Worm (Caenorhabditis elegans) whole organism, early embryonic: ENCODE results near the gene lat-2.

Experiments used
- B0310.2 ChIP-seq: sonication (generic microtip); optimal IDR thresholded peaks from 2 replicates; lab custom pipeline; 2016; ENCODE audit warnings: mild to moderate bottlenecking, missing genetic modification characterization, missing compliant biosample characterization
- F13C5.2 ChIP-seq: sonication (generic microtip); optimal IDR thresholded peaks from 2 replicates; lab custom pipeline; 2017; ENCODE audit warnings: mild to moderate bottlenecking, missing genetic modification characterization, inconsistent platforms, missing compliant biosample characterization
- aly-1 ChIP-seq: sonication (generic microtip); optimal IDR thresholded peaks from 2 replicates; lab custom pipeline; 2016; ENCODE audit warnings: missing genetic modification characterization, missing compliant biosample characterization
- ama-1 ChIP-seq: fragments of 150-350 bp; optimal IDR thresholded peaks from 2 replicates; lab custom pipeline; 2014
- ceh-13 ChIP-seq: fragments of 200-800 bp; sonication (Bioruptor generic); optimal IDR thresholded peaks from 2 replicates; lab custom pipeline; 2018; ENCODE audit warnings: mild to moderate bottlenecking, missing genetic modification characterization, missing compliant biosample characterization
- ceh-36 ChIP-seq: sonication (generic microtip); optimal IDR thresholded peaks from 2 replicates; lab custom pipeline; 2016; ENCODE audit warnings: missing genetic modification characterization, inconsistent platforms, missing compliant biosample characterization
- ets-7 ChIP-seq: sonication (generic microtip); optimal IDR thresholded peaks from 2 replicates; lab custom pipeline; 2016; ENCODE audit warnings: missing genotype, missing genetic modification characterization, missing compliant biosample characterization
- flt-1 ChIP-seq: fragments of 200-800 bp; sonication (Bioruptor generic); IDR thresholded peaks from 2 replicates; pipeline ENCODE4 v1.3.6; 2022; ENCODE audit warnings: missing genetic modification characterization, missing compliant biosample characterization
- hmbx-1 ChIP-seq: sonication (generic microtip); optimal IDR thresholded peaks from 2 replicates; lab custom pipeline; 2016; ENCODE audit warnings: mild to moderate bottlenecking, missing genetic modification characterization, missing compliant biosample characterization
- hmg-4 ChIP-seq: fragments of 200-800 bp; sonication (Bioruptor generic); optimal IDR thresholded peaks from 2 replicates; lab custom pipeline; 2018; ENCODE audit warnings: mild to moderate bottlenecking, missing genetic modification characterization, missing compliant biosample characterization
- hnd-1 ChIP-seq: sonication (generic microtip); optimal IDR thresholded peaks from 2 replicates; lab custom pipeline; 2016; ENCODE audit warnings: missing genetic modification characterization, missing compliant biosample characterization
- pes-1 ChIP-seq: fragments of 200-800 bp; sonication (Bioruptor generic); IDR thresholded peaks from 2 replicates; pipeline ENCODE4 v1.3.6; 2022; ENCODE audit warnings: missing genetic modification reagents, missing genetic modification characterization, missing compliant biosample characterization
- scrt-1 ChIP-seq: fragments of 200-800 bp; sonication (Bioruptor generic); IDR thresholded peaks from 2 replicates; pipeline ENCODE4 v1.3.6; 2022; ENCODE audit warnings: missing genetic modification characterization, missing compliant biosample characterization
- sea-1 ChIP-seq: fragments of 200-800 bp; sonication (Bioruptor generic); conservative IDR thresholded peaks from 2 replicates; pipeline ENCODE4 v1.3.6; 2022; ENCODE audit warnings: missing genetic modification characterization, missing compliant biosample characterization
- tbx-11 ChIP-seq: fragments of 200-800 bp; sonication (Bioruptor generic); IDR thresholded peaks from 2 replicates; pipeline ENCODE4 v1.3.6; 2022; ENCODE audit warnings: missing genetic modification characterization, missing compliant biosample characterization
- tbx-37 ChIP-seq: fragments of 200-800 bp; sonication (Bioruptor generic); conservative IDR thresholded peaks from 2 replicates; pipeline ENCODE4 v1.3.6; 2022; ENCODE audit warnings: missing genetic modification reagents, missing genetic modification characterization, missing compliant biosample characterization
- tra-4 ChIP-seq: sonication (generic microtip); optimal IDR thresholded peaks from 2 replicates; lab custom pipeline; 2017; ENCODE audit warnings: missing genetic modification characterization, missing compliant biosample characterization

Gene lat-2

DNA sequence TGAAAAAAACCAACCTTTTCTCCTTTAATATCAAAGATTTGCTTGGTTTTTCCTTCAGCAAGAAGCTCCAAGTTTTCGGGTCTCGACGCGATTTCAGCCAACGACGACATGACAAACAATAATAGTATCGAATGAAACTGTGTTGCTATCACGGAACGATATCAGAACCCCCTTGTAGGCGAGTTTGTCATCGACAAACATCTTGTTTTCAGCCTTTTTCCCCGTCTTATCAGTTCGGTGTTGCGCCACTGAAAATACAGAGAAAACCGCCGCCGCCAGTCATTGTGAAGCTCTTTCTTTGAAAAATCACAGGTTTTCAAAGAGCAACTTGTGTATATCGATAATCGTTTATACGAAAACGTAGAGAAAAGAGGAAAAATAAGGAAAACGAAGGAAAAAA lies 13.5 kb downstream of the lat-2 start, which contains the start of gene paic-1:
TSS of gene paic-1 (minus strand) at position 120 of the 400 bp plus-strand sequence.
- 0 out of 2 replicates have a peak, but pooled peaks have one; percentile 0 for TF ChIP-seq pes-1 (GFP tag; lab: Robert Waterston, UW)
- no peak for TF ChIP-seq ceh-13 (GFP tag; lab: Kevin White, UChicago)

DNA sequence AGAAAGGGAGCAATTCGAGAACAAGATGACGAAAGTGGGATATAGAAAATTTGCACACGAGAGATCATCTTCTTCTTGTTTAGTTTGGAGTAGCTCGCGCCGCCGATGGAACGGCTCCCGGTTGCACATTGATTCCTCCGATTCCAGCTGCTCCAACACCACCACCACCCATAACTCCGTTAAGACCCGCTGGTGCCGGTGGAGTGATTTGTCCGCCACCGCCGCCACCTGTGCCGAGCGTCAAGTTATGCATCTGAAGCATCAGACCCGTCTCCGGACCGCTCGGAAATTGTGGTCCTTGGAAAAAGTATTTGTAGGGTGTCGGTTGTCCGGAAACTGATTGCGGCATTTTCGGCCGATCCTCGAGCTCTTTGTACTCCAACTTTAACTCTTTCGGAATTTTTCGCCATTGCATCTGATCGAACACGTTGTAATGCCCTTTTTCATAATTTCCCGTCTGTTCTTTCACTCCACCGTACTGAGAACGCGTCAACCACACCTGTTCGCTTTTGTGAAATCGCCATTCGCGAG lies 14.1 kb downstream of the lat-2 start:
- TF ChIP-seq pes-1 (GFP tag; lab: Robert Waterston, UW) (no peak), tbx-11 (no peak), tra-4 (tag; lab: Kevin White, UChicago) (no peak), scrt-1 (GFP tag; lab: Robert Waterston, UW) (no peak), ceh-13 (GFP tag; lab: Kevin White, UChicago) (no peak), ama-1 (lab: Kevin White, UChicago) (no peak), sea-1 (no peak), aly-1 (no peak), tbx-37 (GFP tag; lab: Robert Waterston, UW) (no peak), ets-7 (tag; lab: Kevin White, UChicago) (no peak), hmg-4 (GFP tag; lab: Kevin White, UChicago) (no peak), B0310.2 (tag; lab: Kevin White, UChicago) (no peak), hnd-1 (tag; lab: Kevin White, UChicago) (no peak), F13C5.2 (tag; lab: Kevin White, UChicago) (no peak)

DNA sequence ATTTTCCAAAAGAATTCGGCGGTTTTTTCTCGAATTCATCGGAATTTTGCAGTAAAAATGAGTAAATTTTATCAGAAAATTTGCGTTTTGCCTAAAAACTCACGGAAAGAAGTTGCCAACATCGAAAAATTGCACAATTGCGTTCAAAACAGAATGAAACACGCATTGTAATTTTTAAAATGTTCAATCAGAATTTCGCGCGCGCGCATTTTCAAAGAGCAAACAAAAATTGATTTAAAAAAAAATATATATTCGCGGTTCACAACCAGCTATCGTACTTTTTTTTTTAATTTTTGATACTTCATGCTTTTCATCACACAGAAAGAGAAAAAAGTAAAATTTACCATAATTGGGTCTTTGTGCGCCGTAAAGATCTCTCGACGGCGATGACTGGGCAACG lies 16.0 kb downstream of the lat-2 start:
- TF ChIP-seq hmg-4 (GFP tag; lab: Kevin White, UChicago) (no peak), F13C5.2 (tag; lab: Kevin White, UChicago) (no peak), aly-1 (no peak), hmbx-1 (tag; lab: Kevin White, UChicago) (no peak), pes-1 (GFP tag; lab: Robert Waterston, UW) (no peak)

DNA sequence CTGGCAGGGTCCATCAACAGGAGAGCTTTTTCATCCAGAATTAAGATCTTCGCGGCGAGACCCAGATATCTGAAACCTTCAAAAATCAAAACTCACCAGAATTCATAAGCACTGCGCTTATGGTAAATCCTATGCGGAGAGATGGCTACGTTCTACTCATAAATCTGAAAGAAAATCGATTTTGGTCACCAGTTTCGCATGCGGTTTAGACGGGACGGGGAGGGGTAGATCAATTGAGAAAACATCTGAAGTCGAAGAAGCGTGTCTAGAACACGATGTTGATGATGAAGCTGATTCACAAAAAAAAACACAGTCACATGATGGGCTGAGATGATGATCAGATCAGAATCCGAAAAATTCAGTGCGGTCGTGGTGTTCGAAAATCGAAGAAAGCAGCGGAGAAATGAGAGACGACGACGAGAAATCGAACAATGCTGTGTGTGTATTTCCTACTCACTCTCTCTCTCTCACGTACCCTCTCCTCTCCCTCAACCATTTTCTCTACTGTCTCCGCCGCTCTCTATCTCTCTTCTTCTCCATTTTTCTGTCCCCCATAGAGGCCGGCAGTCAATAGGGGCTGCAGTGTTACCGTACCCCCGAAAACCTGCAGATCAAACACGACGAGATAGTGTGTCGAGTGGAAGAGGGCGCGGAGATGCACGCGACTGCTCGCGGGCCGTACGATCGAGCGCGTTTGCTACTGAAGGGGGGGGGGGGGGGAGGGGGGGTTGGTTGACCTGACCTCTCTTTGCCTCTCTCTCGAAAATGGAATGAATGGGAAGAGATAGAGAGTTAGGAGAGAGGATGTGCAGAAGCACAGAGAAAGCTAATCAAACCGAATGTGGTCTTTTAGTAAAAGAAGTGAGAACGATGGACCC lies 17.7 kb downstream of the lat-2 start, which contains the start of gene ntl-2:
TSS of gene ntl-2 (minus strand) at position 171 of the 878 bp plus-strand sequence.
- TF ChIP-seq hmbx-1 (tag; lab: Kevin White, UChicago), result no peak
- TF ChIP-seq ceh-36 (tag; lab: Kevin White, UChicago), result peak; percentile 67
- no peak for TF ChIP-seq hnd-1 (tag; lab: Kevin White, UChicago)
- peak; percentile 66 for TF ChIP-seq pes-1 (GFP tag; lab: Robert Waterston, UW)
- peak; percentile 55 for TF ChIP-seq B0310.2 (tag; lab: Kevin White, UChicago)
- TF ChIP-seq scrt-1 (GFP tag; lab: Robert Waterston, UW), result no peak
- TF ChIP-seq tra-4 (tag; lab: Kevin White, UChicago), result no peak
- no peak for TF ChIP-seq tbx-37 (GFP tag; lab: Robert Waterston, UW)
- TF ChIP-seq ets-7 (tag; lab: Kevin White, UChicago), result no peak
- peak; percentile 29; the same call in 1 of the 2 replicates for TF ChIP-seq flt-1
- TF ChIP-seq ama-1 (lab: Kevin White, UChicago), result no peak
- TF ChIP-seq ceh-13 (GFP tag; lab: Kevin White, UChicago), result peak; percentile 16
- peak; percentile 75 for TF ChIP-seq F13C5.2 (tag; lab: Kevin White, UChicago)
- TF ChIP-seq aly-1, result no peak
- TF ChIP-seq tbx-11, result peak; percentile 44; the same call in 1 of the 2 replicates
- 0 out of 2 replicates have a peak, but pooled peaks have one; percentile 58 for TF ChIP-seq sea-1
- TF ChIP-seq hmg-4 (GFP tag; lab: Kevin White, UChicago), result peak; percentile 93

DNA sequence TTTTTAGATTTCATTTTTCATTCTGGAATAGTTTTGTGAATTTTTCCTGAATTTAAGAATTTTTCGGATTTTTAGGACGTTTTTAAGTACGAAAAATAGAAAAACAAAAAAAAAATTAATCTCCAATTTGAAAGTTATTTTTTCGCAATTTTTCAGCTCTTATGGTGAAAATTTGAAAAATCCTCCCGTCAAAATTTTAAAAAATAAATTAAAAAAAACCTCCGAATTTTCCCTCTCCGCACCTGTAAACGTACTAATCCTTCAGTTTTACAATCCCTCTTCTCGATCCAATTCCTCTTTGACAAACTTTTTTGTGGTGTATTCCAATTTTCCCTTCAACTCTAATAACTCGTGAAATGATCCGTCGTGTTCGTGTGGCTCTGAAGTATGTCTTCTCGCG lies 19.3 kb downstream of the lat-2 start, which contains the start of gene B0286.1:
TSS of gene B0286.1 (plus strand) at position 301 of the 400 bp plus-strand sequence.
- TF ChIP-seq ceh-13 (GFP tag; lab: Kevin White, UChicago) (no peak), tra-4 (tag; lab: Kevin White, UChicago) (no peak), hnd-1 (tag; lab: Kevin White, UChicago) (no peak), scrt-1 (GFP tag; lab: Robert Waterston, UW) (no peak), ama-1 (lab: Kevin White, UChicago) (no peak), aly-1 (no peak), tbx-37 (GFP tag; lab: Robert Waterston, UW) (no peak), F13C5.2 (tag; lab: Kevin White, UChicago) (no peak), flt-1 (no peak), hmg-4 (GFP tag; lab: Kevin White, UChicago) (no peak), tbx-11 (no peak)

DNA sequence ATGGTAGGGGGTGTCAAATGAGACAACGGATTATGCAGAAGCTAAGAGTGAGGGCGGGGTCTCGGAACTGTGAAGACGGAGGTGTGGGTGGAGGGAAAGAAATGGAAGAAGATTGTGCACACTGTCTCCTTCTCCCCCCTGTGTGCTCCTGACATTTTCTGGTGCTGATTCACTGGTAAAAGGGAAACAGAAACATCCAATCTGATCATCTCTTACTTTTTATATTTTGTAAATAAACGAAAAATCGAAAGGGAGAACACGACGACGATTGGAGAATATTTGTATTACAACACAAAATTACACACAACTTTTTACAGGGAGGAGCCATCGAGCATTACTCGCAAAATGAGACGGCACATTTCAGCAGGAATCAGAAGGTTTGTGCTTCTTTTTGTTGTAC lies 24.4 kb downstream of the lat-2 start, which contains the start of gene fkh-6:
TSS of gene fkh-6 (minus strand) at position 101 of the 400 bp plus-strand sequence.
- no peak for TF ChIP-seq aly-1
- no peak for TF ChIP-seq sea-1
- TF ChIP-seq F13C5.2 (tag; lab: Kevin White, UChicago), result no peak
- no peak for TF ChIP-seq tbx-37 (GFP tag; lab: Robert Waterston, UW)
- no peak for TF ChIP-seq B0310.2 (tag; lab: Kevin White, UChicago)
- no peak for TF ChIP-seq ama-1 (lab: Kevin White, UChicago)
- TF ChIP-seq flt-1, result no peak
- TF ChIP-seq ets-7 (tag; lab: Kevin White, UChicago), result no peak
- TF ChIP-seq pes-1 (GFP tag; lab: Robert Waterston, UW), result no peak
- no peak for TF ChIP-seq hmbx-1 (tag; lab: Kevin White, UChicago)
- TF ChIP-seq tra-4 (tag; lab: Kevin White, UChicago), result no peak
- TF ChIP-seq ceh-13 (GFP tag; lab: Kevin White, UChicago), result no peak
- TF ChIP-seq scrt-1 (GFP tag; lab: Robert Waterston, UW), result no peak
- no peak for TF ChIP-seq hmg-4 (GFP tag; lab: Kevin White, UChicago)
- no peak for TF ChIP-seq tbx-11
- TF ChIP-seq ceh-36 (tag; lab: Kevin White, UChicago), result no peak
- TF ChIP-seq hnd-1 (tag; lab: Kevin White, UChicago), result no peak
